Worm (Caenorhabditis elegans): ENCODE measurements around the gene aqp-2.
A peak's percentile ranks its signal among the peaks of the same experiment; 100 is the strongest.

DNA sequence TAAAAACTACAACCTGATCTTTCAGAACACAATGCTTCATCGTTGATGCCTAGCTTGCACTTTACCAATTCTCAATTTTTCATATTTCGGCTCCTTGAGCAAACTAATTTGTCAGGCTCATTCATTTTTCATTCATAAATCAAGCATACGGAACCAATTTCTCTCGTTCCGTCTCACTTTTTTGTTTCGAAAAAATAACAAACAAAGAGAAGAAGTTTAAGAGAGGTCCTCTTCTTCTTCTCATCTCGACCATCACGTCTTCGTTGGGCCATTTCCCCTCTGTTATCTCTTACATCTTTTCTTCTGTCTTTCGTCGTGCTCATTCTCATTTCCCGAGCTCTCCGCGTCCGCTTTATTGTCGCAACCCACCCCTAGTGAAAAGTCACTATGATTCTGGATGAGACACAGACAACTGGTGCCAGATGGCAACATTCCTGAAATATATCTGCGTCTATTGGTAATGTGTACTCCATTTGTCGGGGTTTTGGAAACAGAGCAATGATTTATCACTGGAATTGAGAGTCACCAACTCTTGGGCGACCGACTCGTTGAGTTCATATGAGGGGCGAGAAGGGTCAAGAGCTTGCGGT lies 3.0 kb upstream of the aqp-2 start:
- TF ChIP-seq mab-5 (tag; optimal IDR thresholded peaks at IDR 0.05) (peak; percentile 90), mep-1 (tag; optimal IDR thresholded peaks at IDR 0.05) (no peak)

Data from whole organism, mixed stage, embryonic.